Fruit fly (Drosophila melanogaster): ENCODE measurements around the gene CG5644.

DNA sequence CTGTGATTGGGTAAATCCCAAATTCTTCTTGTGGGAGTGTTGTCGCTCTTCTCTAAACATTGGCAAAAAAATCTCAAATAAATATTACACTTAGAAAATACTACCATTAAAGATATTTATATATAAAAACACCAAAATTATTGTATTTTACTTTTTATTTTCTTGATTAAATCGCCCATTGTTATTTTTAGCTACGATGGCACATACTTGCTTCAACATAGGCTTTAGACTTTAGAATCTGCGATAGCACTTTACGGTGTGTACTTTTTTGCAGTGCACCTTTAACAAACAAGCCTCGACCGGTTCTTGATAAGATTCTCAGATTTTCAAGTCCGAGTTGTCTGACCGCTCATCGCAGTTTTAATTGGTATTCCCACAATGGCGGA is 25.0 kb downstream of the CG5644 start, which contains the start of gene GNBP3:
- TF ChIP-seq Hr96 (GFP tag; optimal IDR thresholded peaks at IDR 0.05) (no peak), toe (GFP tag; optimal IDR thresholded peaks at IDR 0.05) (no peak), CG1620 (GFP tag; optimal IDR thresholded peaks at IDR 0.05) (no peak), ovo (GFP tag; optimal IDR thresholded peaks at IDR 0.05) (no peak), bab1 (GFP tag; optimal IDR thresholded peaks at IDR 0.05) (no peak), CG11617 (GFP tag; optimal IDR thresholded peaks at IDR 0.05) (no peak), Mnt (GFP tag; optimal IDR thresholded peaks at IDR 0.05) (no peak), CG5204 (GFP tag; optimal IDR thresholded peaks at IDR 0.05) (no peak)

Measured in whole organism, adult.